Worm (Caenorhabditis elegans): ENCODE measurements around the gene C12D5.3.

DNA sequence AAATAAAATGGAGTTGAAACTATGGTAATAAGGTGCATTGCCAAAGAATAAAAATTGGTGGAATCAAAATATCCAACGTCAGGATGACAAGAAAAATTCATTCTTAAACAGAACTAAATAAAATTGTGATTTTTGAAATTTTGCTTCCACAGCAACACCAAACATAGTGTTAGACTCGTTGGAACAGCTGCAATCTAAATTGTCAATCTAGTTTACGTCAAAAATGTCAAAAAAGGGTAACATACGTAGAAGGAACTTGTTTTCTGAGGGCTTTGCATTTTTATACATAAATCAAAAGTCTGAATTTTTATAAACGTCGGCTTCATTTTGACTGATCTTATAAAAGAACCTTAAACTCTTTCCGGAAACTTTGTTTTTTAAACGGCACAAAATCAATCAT lies 22.4 kb upstream of the C12D5.3 start, which contains the start of gene srh-200:
- no peak for TF ChIP-seq T22C8.4 (GFP tag; IDR thresholded peaks at IDR 0.05)
- TF ChIP-seq ref-1 (GFP tag; conservative IDR thresholded peaks at IDR 0.05), result no peak
- no peak for TF ChIP-seq flt-1 (GFP tag; IDR thresholded peaks at IDR 0.05)

Measured in whole organism, midembryonic.